Fruit fly (Drosophila melanogaster) whole organism, embryonic: ENCODE data around the gene Aasdh.

Experiments
- Aef1 ChIP-seq: fragments of 200-800 bp; sonication (Bioruptor generic); IDR thresholded peaks from 3 replicates; pipeline ENCODE4 v1.3.6; 2022; ENCODE audit warnings: missing biosample characterization, missing genetic modification characterization
- Awh ChIP-seq: fragments of 200-800 bp; sonication (Bioruptor generic); IDR thresholded peaks from 2 replicates; pipeline ENCODE4, ENCODE4 v1.3.6; 2022; ENCODE audit warnings: missing biosample characterization, missing genetic modification characterization
- CG12659 ChIP-seq: fragments of 200-800 bp; sonication (Bioruptor generic); optimal IDR thresholded peaks from 3 replicates; lab custom pipeline; 2017; ENCODE audit warnings: mild to moderate bottlenecking, missing biosample characterization, missing genetic modification reagents, missing genetic modification characterization
- CG13123 ChIP-seq: fragments of 200-800 bp; sonication (Bioruptor generic); optimal IDR thresholded peaks from 2 replicates; lab custom pipeline; 2016; ENCODE audit warnings: missing biosample characterization, missing genetic modification characterization
- CG13424 ChIP-seq: fragments of 200-800 bp; sonication (Bioruptor generic); optimal IDR thresholded peaks from 2 replicates; lab custom pipeline; 2019; ENCODE audit warnings: missing biosample characterization, mild to moderate bottlenecking, missing genetic modification characterization, moderate library complexity
- CG14965 ChIP-seq: fragments of 200-800 bp; sonication (Bioruptor generic); optimal IDR thresholded peaks from 2 replicates; lab custom pipeline; 2016; ENCODE audit warnings: missing biosample characterization, missing genetic modification characterization, borderline replicate concordance
- CG1602 ChIP-seq: fragments of 200-800 bp; sonication (Bioruptor generic); optimal IDR thresholded peaks from 3 replicates; lab custom pipeline; 2016; ENCODE audit warnings: missing biosample characterization, missing genetic modification characterization
- CG17328 ChIP-seq: fragments of 200-800 bp; sonication (Bioruptor generic); IDR thresholded peaks from 2 replicates; pipeline ENCODE4 v1.3.6; 2022; ENCODE audit warnings: missing biosample characterization, missing genetic modification characterization
- CG1792 ChIP-seq: fragments of 200-800 bp; sonication (Bioruptor generic); optimal IDR thresholded peaks from 2 replicates; lab custom pipeline; 2016; ENCODE audit warnings: missing biosample characterization, missing genetic modification characterization
- CG18011 ChIP-seq: fragments of 200-800 bp; sonication (Bioruptor generic); optimal IDR thresholded peaks from 2 replicates; lab custom pipeline; 2017; ENCODE audit warnings: missing biosample characterization, missing genetic modification characterization, mild to moderate bottlenecking, moderate library complexity, missing genotype
- CG18262 ChIP-seq: fragments of 200-800 bp; optimal IDR thresholded peaks from 3 replicates; lab custom pipeline; 2019; ENCODE audit warnings: missing biosample characterization, mild to moderate bottlenecking, missing genetic modification characterization, moderate library complexity
- CG3163 ChIP-seq: fragments of 200-800 bp; sonication (Bioruptor generic); optimal IDR thresholded peaks from 3 replicates; lab custom pipeline; 2016; ENCODE audit warnings: missing biosample characterization, missing genetic modification characterization
- CG34376 ChIP-seq: fragments of 200-800 bp; sonication (Bioruptor generic); optimal IDR thresholded peaks from 2 replicates; lab custom pipeline; 2018; ENCODE audit warnings: missing biosample characterization, mild to moderate bottlenecking, missing genetic modification characterization
- CG4282 ChIP-seq: fragments of 200-800 bp; sonication (Bioruptor generic); optimal IDR thresholded peaks from 2 replicates; lab custom pipeline; 2016; ENCODE audit warnings: missing biosample characterization, missing genetic modification characterization
- CG7839 ChIP-seq: fragments of 200-800 bp; sonication (Bioruptor generic); optimal IDR thresholded peaks from 3 replicates; lab custom pipeline; 2018; ENCODE audit warnings: missing biosample characterization, mild to moderate bottlenecking, missing genetic modification characterization, moderate library complexity
- CG7928 ChIP-seq: fragments of 200-800 bp; sonication (Bioruptor generic); optimal IDR thresholded peaks from 2 replicates; lab custom pipeline; 2017; ENCODE audit warnings: missing biosample characterization, mild to moderate bottlenecking, missing genetic modification characterization
- D19A ChIP-seq: fragments of 200-800 bp; optimal IDR thresholded peaks from 3 replicates; lab custom pipeline; 2019; ENCODE audit warnings: missing biosample characterization, mild to moderate bottlenecking, missing genetic modification characterization, moderate library complexity
- Dad ChIP-seq: fragments of 200-800 bp; sonication (Bioruptor generic); optimal IDR thresholded peaks from 3 replicates; lab custom pipeline; 2016; ENCODE audit warnings: missing biosample characterization, missing genetic modification characterization
- Dip3 ChIP-seq: fragments of 200-800 bp; sonication (Bioruptor generic); optimal IDR thresholded peaks from 3 replicates; lab custom pipeline; 2016; ENCODE audit warnings: missing biosample characterization, missing genetic modification characterization
- Elba2 ChIP-seq: fragments of 200-800 bp; sonication (Bioruptor generic); optimal IDR thresholded peaks from 3 replicates; lab custom pipeline; 2016; ENCODE audit warnings: missing biosample characterization, missing genetic modification characterization
- Fer2 ChIP-seq: fragments of 200-800 bp; sonication (Bioruptor generic); optimal IDR thresholded peaks from 2 replicates; lab custom pipeline; 2018; ENCODE audit warnings: missing biosample characterization, mild to moderate bottlenecking, missing genetic modification characterization, moderate library complexity
- Hand ChIP-seq: fragments of 200-800 bp; sonication (Bioruptor generic); optimal IDR thresholded peaks from 2 replicates; lab custom pipeline; 2017; ENCODE audit warnings: mild to moderate bottlenecking, missing biosample characterization, missing genetic modification reagents, missing genetic modification characterization
- Hey ChIP-seq: fragments of 200-800 bp; sonication (Bioruptor generic); optimal IDR thresholded peaks from 3 replicates; lab custom pipeline; 2018; ENCODE audit warnings: missing biosample characterization, mild to moderate bottlenecking, missing genetic modification characterization
- Hr78 ChIP-seq, 2 experiments: fragments of 200-800 bp in 1 of 2; fragments of >200 bp in 1 of 2; sonication (Bioruptor generic) in 1 of 2; optimal IDR thresholded peaks; 2 replicates each; lab custom pipeline; 2017 to 2019; ENCODE audit warnings: missing biosample characterization in 2 of 2, missing genetic modification characterization in 2 of 2, mild to moderate bottlenecking in 1 of 2, moderate library complexity in 1 of 2
- Lhr ChIP-seq: fragments of 200-800 bp; sonication (Bioruptor generic); optimal IDR thresholded peaks from 3 replicates; lab custom pipeline; 2017; ENCODE audit warnings: mild to moderate bottlenecking, missing biosample characterization, missing genetic modification reagents, missing genetic modification characterization
- Nf-YA ChIP-seq: fragments of 200-800 bp; sonication (Bioruptor generic); IDR thresholded peaks from 2 replicates; pipeline ENCODE4 v1.3.6; 2022; ENCODE audit warnings: missing biosample characterization, missing genetic modification characterization
- Optix ChIP-seq: fragments of 200-800 bp; sonication (Bioruptor generic); IDR thresholded peaks from 3 replicates; pipeline ENCODE4 v1.3.6; 2022; ENCODE audit warnings: missing biosample characterization, missing genetic modification characterization
- Side ChIP-seq: fragments of 200-800 bp; sonication (Bioruptor generic); optimal IDR thresholded peaks from 2 replicates; lab custom pipeline; 2016; ENCODE audit warnings: missing biosample characterization, missing genetic modification characterization
- Taf1 ChIP-seq: fragments of 200-800 bp; sonication (Bioruptor generic); IDR thresholded peaks from 2 replicates; pipeline ENCODE4 v1.3.6; 2022; ENCODE audit warnings: missing biosample characterization, missing genetic modification characterization
- ase ChIP-seq: fragments of 200-800 bp; sonication (Bioruptor generic); IDR thresholded peaks from 3 replicates; pipeline ENCODE4 v1.3.6; 2022; ENCODE audit warnings: missing biosample characterization, missing genetic modification characterization
- ash1 ChIP-seq: fragments of 200-800 bp; sonication (Bioruptor generic); optimal IDR thresholded peaks from 2 replicates; lab custom pipeline; 2018; ENCODE audit warnings: missing biosample characterization, mild to moderate bottlenecking, missing genetic modification characterization
- ato ChIP-seq: fragments of 200-800 bp; sonication (Bioruptor generic); IDR thresholded peaks from 2 replicates; pipeline ENCODE4 v1.3.6; 2022; ENCODE audit warnings: missing biosample characterization, missing genetic modification characterization; ENCODE audit not compliant: partially characterized antibody
- bcd ChIP-seq: fragments of 200-800 bp; sonication (Bioruptor generic); optimal IDR thresholded peaks from 2 replicates; lab custom pipeline; 2017; ENCODE audit warnings: missing biosample characterization, mild to moderate bottlenecking, missing genetic modification characterization
- crc ChIP-seq: fragments of 200-800 bp; sonication (Bioruptor generic); optimal IDR thresholded peaks from 2 replicates; lab custom pipeline; 2016; ENCODE audit warnings: missing biosample characterization, missing genetic modification characterization
- dimm ChIP-seq: fragments of 200-800 bp; sonication (Bioruptor generic); IDR thresholded peaks from 2 replicates; pipeline ENCODE4 v1.3.6; 2022; ENCODE audit warnings: missing biosample characterization, missing genetic modification characterization
- gsb-n ChIP-seq: fragments of 200-800 bp; sonication (Bioruptor generic); optimal IDR thresholded peaks from 3 replicates; lab custom pipeline; 2018; ENCODE audit warnings: missing biosample characterization, mild to moderate bottlenecking, missing genetic modification characterization
- ham ChIP-seq: fragments of 200-800 bp; sonication (Bioruptor generic); IDR thresholded peaks from 2 replicates; pipeline ENCODE4 v1.3.6; 2022; ENCODE audit warnings: missing biosample characterization, missing genetic modification characterization
- hb ChIP-seq: fragments of 200-800 bp; sonication (Bioruptor generic); IDR thresholded peaks from 3 replicates; pipeline ENCODE4 v1.3.6; 2022; ENCODE audit warnings: missing biosample characterization, missing genetic modification characterization; ENCODE audit not compliant: partially characterized antibody
- her ChIP-seq: fragments of 200-800 bp; sonication (Bioruptor generic); optimal IDR thresholded peaks from 2 replicates; lab custom pipeline; 2016; ENCODE audit warnings: missing biosample characterization, missing genetic modification characterization
- hkb ChIP-seq, 2 experiments: fragments of 200-800 bp in 1 of 2; fragments of >200 bp in 1 of 2; sonication (Bioruptor generic) in 1 of 2; IDR thresholded peaks in 1 of 2; optimal IDR thresholded peaks in 1 of 2; 2 replicates each; pipeline versions ENCODE4 v1.3.6 to Lab custom; 2017 to 2022; ENCODE audit warnings: missing biosample characterization in 1 of 2, missing genetic modification characterization in 1 of 2
- lbe ChIP-seq: fragments of 200-800 bp; sonication (Bioruptor generic); optimal IDR thresholded peaks from 2 replicates; lab custom pipeline; 2016; ENCODE audit warnings: missing biosample characterization, mild to moderate bottlenecking, missing genetic modification characterization
- mld ChIP-seq: fragments of 200-800 bp; sonication (Bioruptor generic); IDR thresholded peaks from 3 replicates; pipeline ENCODE4 v1.3.6; 2022; ENCODE audit warnings: missing biosample characterization, missing genetic modification characterization; ENCODE audit not compliant: partially characterized antibody
- nerfin-2 ChIP-seq: fragments of 200-800 bp; sonication (Bioruptor generic); IDR thresholded peaks from 2 replicates; pipeline ENCODE4 v1.3.6; 2022; ENCODE audit warnings: missing biosample characterization, missing genetic modification characterization; ENCODE audit not compliant: partially characterized antibody
- p53 ChIP-seq: fragments of 200-800 bp; sonication (Bioruptor generic); optimal IDR thresholded peaks from 2 replicates; lab custom pipeline; 2016; ENCODE audit warnings: missing biosample characterization, missing genetic modification characterization
- pan ChIP-seq, 4 experiments: fragments of >200 bp in 3 of 4; fragments of 200-800 bp in 1 of 4; sonication (Bioruptor generic) in 1 of 4; optimal IDR thresholded peaks in 3 of 4; IDR thresholded peaks in 1 of 4; 2 replicates each; pipeline versions ENCODE4 v1.3.6 to Lab custom; 2017 to 2022; ENCODE audit warnings: missing biosample characterization in 2 of 4, missing genetic modification characterization in 2 of 4, mixed read lengths in 1 of 4
- sens ChIP-seq: fragments of 200-800 bp; sonication (Bioruptor generic); peaks from one replicate; lab custom pipeline; 2016; ENCODE audit warnings: missing biosample characterization, missing genetic modification characterization
- sisA ChIP-seq: fragments of 200-800 bp; sonication (Bioruptor generic); IDR thresholded peaks from 2 replicates; pipeline ENCODE4 v1.3.6; 2022; ENCODE audit warnings: missing biosample characterization, missing genetic modification characterization
- vnd ChIP-seq: fragments of 200-800 bp; sonication (Bioruptor generic); IDR thresholded peaks from 3 replicates; pipeline ENCODE4 v1.3.6; 2022; ENCODE audit warnings: missing biosample characterization, missing genetic modification characterization; ENCODE audit not compliant: partially characterized antibody
- zf30C ChIP-seq: fragments of 200-800 bp; sonication (Bioruptor generic); optimal IDR thresholded peaks from 3 replicates; lab custom pipeline; 2018; ENCODE audit warnings: missing biosample characterization, mild to moderate bottlenecking, missing genetic modification characterization

The Aasdh gene

dm6 chr2L:8464107-8464582 lies 14.8 kb upstream of the Aasdh start, which contains the start of gene prg (continued):
- TF ChIP-seq CG13424 (tag; lab: Kevin White, UChicago) (peak; percentile 72), CG18262 (tag; lab: Kevin White, UChicago) (peak; percentile 75), CG18011 (GFP tag; lab: Kevin White, UChicago) (peak; percentile 38), Hey (tag; lab: Kevin White, UChicago) (no peak), ham (GFP tag; lab: Robert Waterston, UW) (no peak), lbe (GFP tag; lab: Kevin White, UChicago) (peak; percentile 64), hkb (optimal IDR thresholded peaks at IDR 0.05; lab: Kevin White, UChicago) (no peak), hkb (GFP tag; IDR thresholded peaks at IDR 0.05; lab: Robert Waterston, UW) (peak; percentile 79), ash1 (GFP tag; lab: Kevin White, UChicago) (no peak), CG13123 (GFP tag; lab: Kevin White, UChicago) (peak; percentile 55), CG3163 (GFP tag; lab: Kevin White, UChicago) (peak; percentile 13), gsb-n (tag; lab: Kevin White, UChicago) (peak; percentile 58), Dip3 (peak; percentile 39), Hr78 (GFP tag; optimal IDR thresholded peaks at IDR 0.05; lab: Kevin White, UChicago) (peak in 1 of 2 experiments; percentile 34), p53 (GFP tag; lab: Kevin White, UChicago) (no peak), CG4282 (GFP tag; lab: Kevin White, UChicago) (peak; percentile 92), Lhr (GFP tag; lab: Kevin White, UChicago) (peak; percentile 42), Optix (GFP tag; lab: Robert Waterston, UW) (no peak), CG17328 (peak; percentile 48; the same call in 1 of the 2 replicates), zf30C (GFP tag; lab: Kevin White, UChicago) (no peak), ato (peak; percentile 97), Elba2 (GFP tag; lab: Kevin White, UChicago) (peak; percentile 25), CG14965 (GFP tag; lab: Kevin White, UChicago) (no peak), vnd (GFP tag; lab: Robert Waterston, UW) (peak; percentile 90), sens (peak; percentile 97), dimm (GFP tag; lab: Robert Waterston, UW) (no peak), hb (GFP tag; lab: Robert Waterston, UW) (peak; percentile 95), pan (optimal IDR thresholded peaks at IDR 0.05; lab: Kevin White, UChicago) (no peak), pan (GFP tag; optimal IDR thresholded peaks at IDR 0.05 in 1 of 2, IDR thresholded peaks at IDR 0.05 in 1 of 2) (peak in 1 of 2 experiments; percentile 60), CG1792 (GFP tag; lab: Kevin White, UChicago) (peak; percentile 50), ase (GFP tag; lab: Robert Waterston, UW) (no peak), her (GFP tag; lab: Kevin White, UChicago) (peak; percentile 65), D19A (tag; lab: Kevin White, UChicago) (peak; percentile 67), Dad (GFP tag; lab: Kevin White, UChicago) (peak; percentile 60), Hand (GFP tag; lab: Kevin White, UChicago) (peak; percentile 51), Taf1 (GFP tag; lab: Robert Waterston, UW) (peak; percentile 52), CG12659 (GFP tag; lab: Kevin White, UChicago) (peak; percentile 70), bcd (GFP tag; lab: Kevin White, UChicago) (peak; percentile 47), Fer2 (tag; lab: Kevin White, UChicago) (peak; percentile 24), Aef1 (GFP tag; lab: Robert Waterston, UW) (peak; percentile 47; the same call in 2 of the 3 replicates), mld (GFP tag; lab: Robert Waterston, UW) (peak; percentile 95), CG7928 (GFP tag; lab: Kevin White, UChicago) (peak; percentile 37), Side (peak; percentile 65), Awh (GFP tag; lab: Robert Waterston, UW) (0 out of 2 replicates have a peak, but pooled peaks have one; percentile 21), CG34376 (GFP tag; lab: Kevin White, UChicago) (peak; percentile 61), nerfin-2 (peak; percentile 94), CG1602 (GFP tag; lab: Kevin White, UChicago) (peak; percentile 49), CG7839 (tag; lab: Kevin White, UChicago) (peak; percentile 79), sisA (GFP tag; lab: Robert Waterston, UW) (peak; percentile 23; the same call in 1 of the 2 replicates), Nf-YA (GFP tag; lab: Robert Waterston, UW) (no peak), crc (GFP tag; lab: Kevin White, UChicago) (peak; percentile 36)
